Fruit fly (Drosophila melanogaster) whole organism, wandering third instar larva: ENCODE results near the gene CG13928.

Experiments
- Dfd ChIP-seq: fragments of >200 bp; optimal IDR thresholded peaks from 2 replicates; lab custom pipeline; 2017; ENCODE audit warnings: missing biosample characterization, missing genetic modification characterization
- Dif ChIP-seq: fragments of 200-275, 200-300 bp; sonication (Bioruptor generic); optimal IDR thresholded peaks from 2 replicates; lab custom pipeline; 2018; ENCODE audit warnings: missing biosample characterization, missing genetic modification characterization; ENCODE audit not compliant: partially characterized antibody
- GATAd ChIP-seq: sonication (Bioruptor generic); optimal IDR thresholded peaks from 2 replicates; lab custom pipeline; 2016; ENCODE audit warnings: missing biosample characterization, missing genetic modification characterization
- HLH106 ChIP-seq: fragments of 200-800 bp; optimal IDR thresholded peaks from 3 replicates; lab custom pipeline; 2019; ENCODE audit warnings: missing biosample characterization, mild to moderate bottlenecking, missing genetic modification characterization, moderate library complexity
- Hr83 ChIP-seq: fragments of 200-300 bp; sonication (Bioruptor generic); optimal IDR thresholded peaks from 2 replicates; lab custom pipeline; 2016; ENCODE audit warnings: missing biosample characterization, mild to moderate bottlenecking, missing genetic modification characterization, moderate library complexity; ENCODE audit not compliant: poor library complexity, severe bottlenecking
- Mio ChIP-seq: sonication (Bioruptor generic); optimal IDR thresholded peaks from 2 replicates; lab custom pipeline; 2016; ENCODE audit warnings: missing biosample characterization, missing genetic modification characterization
- Myc ChIP-seq: fragments of >200 bp; optimal IDR thresholded peaks from 2 replicates; lab custom pipeline; 2017
- N ChIP-seq: fragments of >200 bp; optimal IDR thresholded peaks from 2 replicates; lab custom pipeline; 2018; ENCODE audit warnings: missing biosample characterization, missing external identifiers, missing genetic modification characterization
- OdsH ChIP-seq: fragments of 200-800 bp; sonication (Bioruptor generic); optimal IDR thresholded peaks from 2 replicates; lab custom pipeline; 2016; ENCODE audit warnings: missing biosample characterization, mild to moderate bottlenecking, missing genetic modification characterization
- Rel ChIP-seq, 2 experiments: fragments of 200-800 bp; sonication (Bioruptor generic) in 1 of 2; optimal IDR thresholded peaks; 2 replicates in 1 of 2; 3 replicates in 1 of 2; lab custom pipeline; 2016 to 2019; ENCODE audit warnings: mild to moderate bottlenecking in 2 of 2, missing biosample characterization in 2 of 2, missing genetic modification characterization in 2 of 2, moderate library complexity in 1 of 2
- Sp1 ChIP-seq: fragments of 200-800 bp; sonication (Bioruptor generic); optimal IDR thresholded peaks from 3 replicates; lab custom pipeline; 2019; ENCODE audit warnings: missing biosample characterization, mild to moderate bottlenecking, missing genetic modification characterization, moderate library complexity
- br ChIP-seq: fragments of 200-800 bp; sonication (Bioruptor generic); optimal IDR thresholded peaks from 2 replicates; lab custom pipeline; 2016; ENCODE audit warnings: missing biosample characterization, missing genetic modification characterization
- dl ChIP-seq, 2 experiments: fragments of 175-275, 200-275 bp in 1 of 2; fragments of 200-275 bp in 1 of 2; sonication (Bioruptor generic); optimal IDR thresholded peaks; lab custom pipeline; 2018; ENCODE audit warnings: mild to moderate bottlenecking in 2 of 2, missing biosample characterization in 2 of 2, missing genetic modification characterization in 2 of 2, moderate library complexity in 2 of 2; ENCODE audit not compliant: partially characterized antibody in 2 of 2, insufficient read depth in 1 of 2
- dmrt93B ChIP-seq: fragments of 200-800 bp; sonication (Bioruptor generic); optimal IDR thresholded peaks from 2 replicates; lab custom pipeline; 2018; ENCODE audit warnings: missing biosample characterization, mild to moderate bottlenecking, missing genetic modification characterization
- dsf ChIP-seq: sonication (Bioruptor generic); optimal IDR thresholded peaks from 2 replicates; lab custom pipeline; 2016; ENCODE audit warnings: missing biosample characterization, missing genetic modification characterization, borderline replicate concordance
- ey ChIP-seq: fragments of 200-800 bp; sonication (Bioruptor generic); optimal IDR thresholded peaks from 2 replicates; lab custom pipeline; 2016; ENCODE audit warnings: missing biosample characterization, missing genetic modification characterization
- foxo ChIP-seq, 2 experiments: fragments of 200-800 bp; sonication (Bioruptor generic); optimal IDR thresholded peaks; 2 replicates in 1 of 2; 3 replicates in 1 of 2; lab custom pipeline; 2016 to 2017; ENCODE audit warnings: missing biosample characterization in 2 of 2, missing genetic modification characterization in 2 of 2
- fru ChIP-seq: fragments of 200-800 bp; sonication (Bioruptor generic); optimal IDR thresholded peaks from 3 replicates; lab custom pipeline; 2016; ENCODE audit warnings: missing biosample characterization, mild to moderate bottlenecking, missing genetic modification characterization
- h ChIP-seq: fragments of 200-800 bp; sonication (Bioruptor generic); optimal IDR thresholded peaks from 3 replicates; lab custom pipeline; 2016; ENCODE audit warnings: missing biosample characterization, mild to moderate bottlenecking, missing genetic modification characterization
- pan ChIP-seq: fragments of >200 bp; optimal IDR thresholded peaks from 2 replicates; lab custom pipeline; 2017
- psq ChIP-seq: fragments of 200-800 bp; sonication (Bioruptor generic); optimal IDR thresholded peaks from 3 replicates; lab custom pipeline; 2017; ENCODE audit warnings: missing biosample characterization, mild to moderate bottlenecking, missing genetic modification characterization, moderate library complexity
- sage ChIP-seq: fragments of 200-800 bp; sonication (Bioruptor generic); optimal IDR thresholded peaks from 2 replicates; lab custom pipeline; 2016; ENCODE audit warnings: missing biosample characterization, mild to moderate bottlenecking, missing genetic modification characterization
- sv ChIP-seq: fragments of 200-800 bp; sonication (Bioruptor generic); optimal IDR thresholded peaks from 3 replicates; lab custom pipeline; 2016; ENCODE audit warnings: missing biosample characterization, missing genetic modification characterization
- tai ChIP-seq: sonication (Bioruptor generic); optimal IDR thresholded peaks from 2 replicates; lab custom pipeline; 2016; ENCODE audit warnings: missing biosample characterization, missing genetic modification characterization
- woc ChIP-seq: sonication (Bioruptor generic); optimal IDR thresholded peaks from 2 replicates; lab custom pipeline; 2016; ENCODE audit warnings: missing biosample characterization, mild to moderate bottlenecking, missing genetic modification characterization

CG13928 gene

DNA sequence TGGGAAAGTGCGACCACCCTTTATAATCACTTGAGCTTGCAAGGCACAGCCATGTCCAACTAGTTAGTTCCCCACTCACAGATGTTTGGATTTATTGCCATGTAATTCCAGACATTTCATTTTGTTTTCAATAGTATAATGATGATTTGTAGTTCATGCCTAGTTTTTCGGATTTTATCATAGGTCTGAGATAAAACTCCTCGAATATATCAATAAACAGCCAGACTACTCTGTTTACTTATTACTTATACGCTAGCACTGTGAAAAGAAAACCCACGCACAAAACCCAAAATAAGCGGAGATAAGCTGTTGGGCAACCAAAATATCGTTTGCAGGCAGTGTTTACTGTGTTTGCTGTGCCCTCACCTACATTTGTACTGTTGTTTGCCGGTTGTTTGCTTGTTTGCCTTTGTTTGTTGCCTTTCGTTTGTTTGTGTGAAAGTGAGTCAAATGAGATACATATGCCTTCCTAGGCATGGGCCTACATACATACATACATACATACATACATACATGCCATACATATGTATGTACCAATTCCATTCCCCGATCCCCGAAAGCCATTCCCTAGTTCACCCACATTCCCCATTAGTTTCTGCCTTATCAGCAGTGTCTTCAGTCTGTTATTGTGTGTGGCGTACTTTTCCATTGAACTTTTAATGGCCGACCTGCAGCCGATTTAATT, 48.9 kb downstream of the CG13928 start:
- TF ChIP-seq sv (GFP tag; lab: Kevin White, UChicago) (no peak), OdsH (GFP tag; lab: Kevin White, UChicago) (peak; percentile 40), HLH106 (peak; percentile 16), ey (GFP tag; lab: Kevin White, UChicago) (peak; percentile 3), dmrt93B (GFP tag; lab: Kevin White, UChicago) (peak; percentile 5), br (GFP tag; lab: Kevin White, UChicago) (peak; percentile 38), Sp1 (GFP tag; lab: Kevin White, UChicago) (peak; percentile 40), h (GFP tag; lab: Kevin White, UChicago) (peak; percentile 69), foxo (GFP tag; optimal IDR thresholded peaks at IDR 0.05; lab: Kevin White, UChicago) (peak in 1 of 2 experiments; percentile 9), fru (GFP tag; lab: Kevin White, UChicago) (peak; percentile 61), GATAd (GFP tag; lab: Kevin White, UChicago) (no peak), dl (GFP tag; optimal IDR thresholded peaks at IDR 0.05; lab: Kevin White, UChicago; ENCODE audit: insufficient read depth in 1 of 2, partially characterized antibody in 2 of 2) (no peak)

DNA sequence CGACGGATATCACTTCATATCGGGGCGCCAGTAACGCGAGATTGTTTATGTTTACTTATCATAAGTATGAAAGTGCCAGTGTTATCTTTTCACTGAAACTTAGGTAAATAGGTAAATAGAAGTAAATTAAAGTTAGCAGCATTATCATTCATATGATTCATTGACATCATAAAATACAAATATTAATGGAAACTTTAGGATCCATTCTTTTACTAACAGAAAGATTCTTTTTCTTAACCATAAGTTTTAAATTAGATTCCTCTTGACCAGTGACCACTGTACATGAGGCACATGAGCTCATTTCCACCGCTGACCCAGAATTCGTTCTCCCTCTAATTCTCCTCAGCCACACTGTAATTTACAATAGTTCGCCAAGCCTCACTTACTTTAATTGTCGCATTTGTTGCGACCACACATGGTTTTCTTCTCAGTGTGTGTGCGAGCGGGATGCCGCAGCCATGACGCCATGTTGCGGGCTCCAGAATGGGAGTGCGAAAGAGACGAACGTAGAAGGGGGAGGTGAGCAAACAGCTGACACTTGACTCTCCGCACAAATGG, 49.7 kb downstream of the CG13928 start:
- TF ChIP-seq Dfd (no peak), Dif (GFP tag; lab: Kevin White, UChicago) (no peak), h (GFP tag; lab: Kevin White, UChicago) (no peak), Mio (GFP tag; lab: Kevin White, UChicago) (no peak), pan (lab: Kevin White, UChicago) (no peak), N (GFP tag; lab: Kevin White, UChicago) (no peak), sage (GFP tag; lab: Kevin White, UChicago) (no peak), dmrt93B (GFP tag; lab: Kevin White, UChicago) (no peak), sv (GFP tag; lab: Kevin White, UChicago) (no peak), dl (GFP tag; optimal IDR thresholded peaks at IDR 0.05; lab: Kevin White, UChicago; ENCODE audit: insufficient read depth in 1 of 2, partially characterized antibody in 2 of 2) (no peak)

DNA sequence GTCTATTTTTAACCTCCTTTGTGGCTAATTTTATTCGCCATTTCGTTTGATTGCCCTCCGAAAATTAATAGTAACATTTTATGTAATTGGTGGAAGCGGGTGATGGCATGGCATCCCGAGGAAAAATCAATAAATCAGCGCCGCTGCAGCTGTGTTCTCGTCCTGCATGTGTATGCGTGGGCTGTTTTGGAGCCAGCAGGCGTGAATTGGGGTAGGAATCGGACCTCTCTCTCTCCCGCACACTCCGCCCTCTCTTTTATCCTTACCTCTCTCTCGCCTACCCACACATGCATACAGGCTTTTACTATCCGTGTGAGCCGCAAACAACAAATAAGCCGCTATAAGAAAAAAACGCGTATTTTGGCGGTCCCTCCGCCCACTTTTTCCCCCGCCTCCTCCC, 50.8 kb downstream of the CG13928 start:
- TF ChIP-seq psq (GFP tag; lab: Kevin White, UChicago) (peak; percentile 21), Dif (GFP tag; lab: Kevin White, UChicago) (no peak), OdsH (GFP tag; lab: Kevin White, UChicago) (no peak), dmrt93B (GFP tag; lab: Kevin White, UChicago) (no peak), Hr83 (GFP tag; lab: Kevin White, UChicago) (no peak), dsf (GFP tag; lab: Kevin White, UChicago) (no peak), tai (no peak)

DNA sequence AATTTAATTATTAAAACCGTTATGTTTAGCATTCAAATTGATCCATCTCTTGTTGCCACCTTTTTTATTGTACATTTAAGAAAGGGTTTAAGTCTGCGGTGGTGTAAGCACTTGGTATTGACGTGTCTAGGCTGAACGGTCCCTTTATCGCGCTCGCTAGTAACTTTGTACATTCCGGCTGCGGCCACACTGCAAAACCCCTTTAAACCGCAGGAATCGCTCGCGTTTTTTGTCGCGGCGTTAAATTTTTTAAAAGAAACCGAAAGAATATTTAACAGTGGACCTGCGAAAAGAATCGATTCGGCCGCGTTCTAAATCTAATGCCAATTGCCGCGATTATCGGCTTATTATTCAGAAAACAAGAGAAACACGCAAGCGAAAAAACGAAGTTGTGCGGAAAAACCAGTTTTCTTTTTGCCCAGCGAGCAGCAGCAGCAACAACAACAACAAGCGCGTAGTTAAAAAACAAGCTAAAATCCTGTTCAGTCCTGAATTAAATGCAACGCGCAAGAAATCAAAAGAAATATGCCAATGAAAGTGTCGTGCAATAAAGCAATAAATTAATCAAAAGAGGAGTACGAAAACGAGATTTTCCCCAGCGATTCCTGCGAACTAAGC, 51.6 kb downstream of the CG13928 start, which contains the start of gene CG13917:
TSS of gene CG13917 (plus strand) at position 211 of the 618 bp plus-strand sequence.
- TF ChIP-seq Myc (lab: Kevin White, UChicago) (peak; percentile 32), woc (GFP tag; lab: Kevin White, UChicago) (no peak), h (GFP tag; lab: Kevin White, UChicago) (peak; percentile 13), Rel (GFP tag; optimal IDR thresholded peaks at IDR 0.05; lab: Kevin White, UChicago) (no peak), Rel (tag; optimal IDR thresholded peaks at IDR 0.05; lab: Kevin White, UChicago) (peak; percentile 76)
